Worm (Caenorhabditis elegans) whole organism, early embryonic: ENCODE results near the gene F35C5.3.

Experiments
- B0310.2 ChIP-seq: sonication (generic microtip); optimal IDR thresholded peaks from 2 replicates; lab custom pipeline; 2016; ENCODE audit warnings: mild to moderate bottlenecking, missing genetic modification characterization, missing compliant biosample characterization
- aly-1 ChIP-seq: sonication (generic microtip); optimal IDR thresholded peaks from 2 replicates; lab custom pipeline; 2016; ENCODE audit warnings: missing genetic modification characterization, missing compliant biosample characterization
- ama-1 ChIP-seq: fragments of 150-350 bp; optimal IDR thresholded peaks from 2 replicates; lab custom pipeline; 2014
- ceh-13 ChIP-seq: fragments of 200-800 bp; sonication (Bioruptor generic); optimal IDR thresholded peaks from 2 replicates; lab custom pipeline; 2018; ENCODE audit warnings: mild to moderate bottlenecking, missing genetic modification characterization, missing compliant biosample characterization
- ceh-36 ChIP-seq: sonication (generic microtip); optimal IDR thresholded peaks from 2 replicates; lab custom pipeline; 2016; ENCODE audit warnings: missing genetic modification characterization, inconsistent platforms, missing compliant biosample characterization
- hmbx-1 ChIP-seq: sonication (generic microtip); optimal IDR thresholded peaks from 2 replicates; lab custom pipeline; 2016; ENCODE audit warnings: mild to moderate bottlenecking, missing genetic modification characterization, missing compliant biosample characterization
- hnd-1 ChIP-seq: sonication (generic microtip); optimal IDR thresholded peaks from 2 replicates; lab custom pipeline; 2016; ENCODE audit warnings: missing genetic modification characterization, missing compliant biosample characterization
- pes-1 ChIP-seq: fragments of 200-800 bp; sonication (Bioruptor generic); IDR thresholded peaks from 2 replicates; pipeline ENCODE4 v1.3.6; 2022; ENCODE audit warnings: missing genetic modification reagents, missing genetic modification characterization, missing compliant biosample characterization
- tbx-11 ChIP-seq: fragments of 200-800 bp; sonication (Bioruptor generic); IDR thresholded peaks from 2 replicates; pipeline ENCODE4 v1.3.6; 2022; ENCODE audit warnings: missing genetic modification characterization, missing compliant biosample characterization
- tbx-37 ChIP-seq: fragments of 200-800 bp; sonication (Bioruptor generic); conservative IDR thresholded peaks from 2 replicates; pipeline ENCODE4 v1.3.6; 2022; ENCODE audit warnings: missing genetic modification reagents, missing genetic modification characterization, missing compliant biosample characterization
- tra-4 ChIP-seq: sonication (generic microtip); optimal IDR thresholded peaks from 2 replicates; lab custom pipeline; 2017; ENCODE audit warnings: missing genetic modification characterization, missing compliant biosample characterization

ce11 chrII:12847736-12848135 is 40.8 kb upstream of the F35C5.3 start, which contains the start of gene pes-10:
- TF ChIP-seq ceh-13 (GFP tag; lab: Kevin White, UChicago) (no peak), ama-1 (no peak), hnd-1 (tag; lab: Kevin White, UChicago) (no peak), aly-1 (tag; lab: Kevin White, UChicago) (no peak), hmbx-1 (tag; lab: Kevin White, UChicago) (no peak), pes-1 (GFP tag; lab: Robert Waterston, UW) (no peak), tbx-11 (GFP tag; lab: Robert Waterston, UW) (no peak), tbx-37 (no peak), tra-4 (tag; lab: Kevin White, UChicago) (no peak), ceh-36 (no peak), B0310.2 (no peak)
